Worm (Caenorhabditis elegans): ENCODE measurements around the gene srw-109.

DNA sequence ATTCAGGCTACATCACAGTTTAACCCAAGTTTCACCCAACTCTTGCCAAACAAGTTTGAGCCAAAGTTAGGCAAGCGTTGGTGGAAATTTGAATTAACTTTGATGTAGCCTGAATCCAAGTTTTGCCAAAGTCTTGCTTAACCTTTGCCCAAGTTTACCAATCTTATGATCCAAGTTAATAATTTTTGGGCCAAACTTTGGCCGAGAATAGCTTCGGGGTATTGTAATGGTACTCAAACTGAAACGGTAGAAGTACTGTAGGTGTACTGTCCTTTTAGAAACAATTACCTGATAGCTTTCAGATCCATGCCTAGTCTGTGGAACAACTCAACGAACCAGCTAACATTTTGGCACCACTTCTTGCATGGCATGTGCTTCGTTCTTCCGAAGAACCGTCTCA lies 8.5 kb downstream of the srw-109 start, which contains the start of gene nhr-251:
- no peak for TF ChIP-seq sea-1 (GFP tag; conservative IDR thresholded peaks at IDR 0.05)
- no peak for TF ChIP-seq scrt-1 (GFP tag; IDR thresholded peaks at IDR 0.05)
- no peak for TF ChIP-seq ama-1 (optimal IDR thresholded peaks at IDR 0.05)
- no peak for TF ChIP-seq flt-1 (GFP tag; IDR thresholded peaks at IDR 0.05)
- no peak for TF ChIP-seq hmg-4 (GFP tag; optimal IDR thresholded peaks at IDR 0.05)
- TF ChIP-seq B0310.2 (tag; optimal IDR thresholded peaks at IDR 0.05) = no peak
- no peak for TF ChIP-seq hmbx-1 (tag; optimal IDR thresholded peaks at IDR 0.05)
- TF ChIP-seq hnd-1 (tag; optimal IDR thresholded peaks at IDR 0.05) = no peak

All from whole organism, early embryonic.